Worm (Caenorhabditis elegans) whole organism, L2 larva: ENCODE data around the gene R04F11.3.
A peak's percentile ranks its signal among the peaks of the same experiment; 100 is the strongest.

Source experiments
- F13H6.1 ChIP-seq: sonication (generic microtip); optimal IDR thresholded peaks from 2 replicates; lab custom pipeline; 2016; ENCODE audit warnings: missing genetic modification characterization, missing compliant biosample characterization
- alr-1 ChIP-seq: fragments of 150-350 bp; optimal IDR thresholded peaks from 2 replicates; lab custom pipeline; 2014; ENCODE audit warnings: missing biosample characterization, missing genetic modification characterization
- aly-2 ChIP-seq: fragments of 150-350 bp; optimal IDR thresholded peaks from 2 replicates; lab custom pipeline; 2014; ENCODE audit warnings: missing biosample characterization, missing genetic modification characterization
- blmp-1 ChIP-seq: sonication (generic microtip); optimal IDR thresholded peaks from 2 replicates; lab custom pipeline; 2017; ENCODE audit warnings: missing genetic modification characterization, mild to moderate bottlenecking, missing compliant biosample characterization, antibody characterized with exemption, moderate library complexity; ENCODE audit not compliant: insufficient read depth
- ceh-16 ChIP-seq: fragments of 150-350 bp; optimal IDR thresholded peaks from 2 replicates; lab custom pipeline; 2014; ENCODE audit warnings: missing biosample characterization, missing genetic modification characterization
- ceh-82 ChIP-seq: fragments of 150-350 bp; optimal IDR thresholded peaks from 2 replicates; lab custom pipeline; 2014; ENCODE audit warnings: missing biosample characterization, missing genetic modification characterization
- crh-2 ChIP-seq: sonication (generic microtip); optimal IDR thresholded peaks from 2 replicates; lab custom pipeline; 2017; ENCODE audit warnings: missing biosample characterization, missing genetic modification characterization
- dmd-4 ChIP-seq: sonication (generic microtip); optimal IDR thresholded peaks from 2 replicates; lab custom pipeline; 2017; ENCODE audit warnings: missing biosample characterization, missing genetic modification characterization
- egl-27 ChIP-seq: sonication (generic microtip); optimal IDR thresholded peaks from 3 replicates; lab custom pipeline; 2017; ENCODE audit warnings: missing biosample characterization, missing genetic modification reagents, missing genetic modification characterization
- elt-1 ChIP-seq: fragments of 150-350 bp; optimal IDR thresholded peaks from 2 replicates; lab custom pipeline; 2014; ENCODE audit warnings: missing biosample characterization, missing genetic modification characterization
- elt-3 ChIP-seq: sonication (generic microtip); optimal IDR thresholded peaks from 2 replicates; lab custom pipeline; 2017; ENCODE audit warnings: missing biosample characterization, missing genetic modification characterization
- fos-1 ChIP-seq: fragments of 150-350 bp; optimal IDR thresholded peaks from 2 replicates; lab custom pipeline; 2014; ENCODE audit warnings: missing biosample characterization, missing genetic modification characterization
- gmeb-1 ChIP-seq: fragments of 150-350 bp; optimal IDR thresholded peaks from 2 replicates; lab custom pipeline; 2014; ENCODE audit warnings: missing biosample characterization, missing genetic modification characterization
- lin-13 ChIP-seq: fragments of 150-350 bp; optimal IDR thresholded peaks from 2 replicates; lab custom pipeline; 2014; ENCODE audit warnings: missing biosample characterization, missing genetic modification reagents, missing genetic modification characterization
- lin-39 ChIP-seq: fragments of 150-350 bp; optimal IDR thresholded peaks from 2 replicates; lab custom pipeline; 2014; ENCODE audit warnings: missing biosample characterization, missing genetic modification reagents, missing genetic modification characterization
- lsy-2 ChIP-seq, 2 experiments: fragments of 150-350 bp in 1 of 2; sonication (generic microtip) in 1 of 2; optimal IDR thresholded peaks; 2 replicates each; lab custom pipeline; 2014 to 2017; ENCODE audit warnings: missing biosample characterization in 2 of 2, missing genetic modification characterization in 2 of 2
- mab-5 ChIP-seq: fragments of 150-350 bp; optimal IDR thresholded peaks from 2 replicates; lab custom pipeline; 2014; ENCODE audit warnings: missing biosample characterization, missing genetic modification characterization
- nhr-10 ChIP-seq: sonication (generic microtip); optimal IDR thresholded peaks from 2 replicates; lab custom pipeline; 2017; ENCODE audit warnings: missing biosample characterization, missing genetic modification characterization
- nhr-12 ChIP-seq: fragments of 150-350 bp; optimal IDR thresholded peaks from 2 replicates; lab custom pipeline; 2014; ENCODE audit warnings: missing biosample characterization, missing genetic modification characterization
- nhr-129 ChIP-seq: fragments of 150-350 bp; optimal IDR thresholded peaks from 2 replicates; lab custom pipeline; 2014; ENCODE audit warnings: missing biosample characterization, missing genetic modification characterization
- nhr-21 ChIP-seq: fragments of 150-350 bp; optimal IDR thresholded peaks from 2 replicates; lab custom pipeline; 2014; ENCODE audit warnings: missing biosample characterization, missing genetic modification characterization
- nhr-237 ChIP-seq: fragments of 150-350 bp; optimal IDR thresholded peaks from 2 replicates; lab custom pipeline; 2014; ENCODE audit warnings: missing biosample characterization, missing genetic modification characterization
- nhr-25 ChIP-seq: fragments of 150-350 bp; sonication (generic microtip); optimal IDR thresholded peaks from 3 replicates; lab custom pipeline; 2014; ENCODE audit warnings: missing biosample characterization, missing genetic modification characterization
- nhr-77 ChIP-seq: fragments of 150-350 bp; optimal IDR thresholded peaks from 2 replicates; lab custom pipeline; 2014; ENCODE audit warnings: missing biosample characterization, missing genetic modification characterization
- sem-4 ChIP-seq: fragments of 150-350 bp; optimal IDR thresholded peaks from 2 replicates; lab custom pipeline; 2014; ENCODE audit warnings: missing biosample characterization, missing genetic modification reagents, missing genetic modification characterization
- skn-1 ChIP-seq: sonication (generic microtip); optimal IDR thresholded peaks from 2 replicates; lab custom pipeline; 2017; ENCODE audit warnings: missing biosample characterization, missing genetic modification characterization
- sma-3 ChIP-seq: sonication (generic microtip); optimal IDR thresholded peaks from 2 replicates; lab custom pipeline; 2016; ENCODE audit warnings: missing genetic modification reagents, missing genetic modification characterization, missing compliant biosample characterization
- sma-9 ChIP-seq, 2 experiments: fragments of 150-350 bp in 1 of 2; sonication (generic microtip) in 1 of 2; optimal IDR thresholded peaks; 2 replicates each; lab custom pipeline; 2014 to 2016; ENCODE audit warnings: missing genetic modification characterization in 2 of 2, mild to moderate bottlenecking in 1 of 2, missing biosample characterization in 1 of 2, missing compliant biosample characterization in 1 of 2, missing genetic modification reagents in 1 of 2, moderate library complexity in 1 of 2
- snpc-4 ChIP-seq: fragments of 150-350 bp; optimal IDR thresholded peaks from 2 replicates; lab custom pipeline; 2014; ENCODE audit warnings: missing biosample characterization, missing genetic modification characterization
- unc-55 ChIP-seq: fragments of 150-350 bp; sonication (generic microtip); optimal IDR thresholded peaks from 3 replicates; lab custom pipeline; 2014; ENCODE audit warnings: missing biosample characterization, missing genetic modification reagents, missing genetic modification characterization
- ztf-11 ChIP-seq: sonication (generic microtip); optimal IDR thresholded peaks from 2 replicates; lab custom pipeline; 2017; ENCODE audit warnings: missing biosample characterization, missing genetic modification characterization

Gene R04F11.3

DNA sequence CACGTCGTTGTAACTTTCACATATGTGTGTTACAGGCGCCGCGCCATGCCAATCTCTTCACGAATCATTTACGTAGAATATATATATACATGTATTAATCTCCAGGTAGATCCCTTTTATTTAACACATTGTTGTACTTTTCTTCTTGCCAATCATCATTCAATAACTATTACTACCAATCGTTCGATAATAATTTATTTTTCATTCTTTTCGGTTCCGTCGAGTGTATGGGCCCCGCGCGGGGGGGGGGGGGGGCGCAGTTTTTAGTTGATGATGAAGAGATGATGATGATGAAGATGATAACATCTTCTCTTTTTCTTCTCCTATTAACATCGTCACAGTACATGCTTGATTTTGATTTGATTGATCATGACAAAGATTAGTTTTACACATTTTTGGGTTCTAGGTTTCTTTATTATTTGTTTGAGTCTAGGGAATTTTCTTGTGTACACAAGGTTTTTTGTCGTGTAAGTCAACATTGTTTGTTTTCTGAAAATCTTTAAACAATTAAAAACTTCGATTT, 17.7 kb downstream of the R04F11.3 start:
- TF ChIP-seq nhr-12 (tag; lab: Kevin White, UChicago), result no peak
- TF ChIP-seq dmd-4 (tag; lab: Kevin White, UChicago), result no peak
- TF ChIP-seq nhr-25, result no peak
- TF ChIP-seq nhr-21, result no peak
- peak; percentile 40 for TF ChIP-seq sma-3 (GFP tag; lab: Kevin White, UChicago)
- no peak for TF ChIP-seq ztf-11 (tag; lab: Kevin White, UChicago)
- TF ChIP-seq sma-9 (GFP tag; optimal IDR thresholded peaks at IDR 0.05; lab: Kevin White, UChicago), result peak; percentile 66
- no peak for TF ChIP-seq sma-9 (tag; optimal IDR thresholded peaks at IDR 0.05; lab: Kevin White, UChicago)
- peak; percentile 20 for TF ChIP-seq blmp-1 (tag; lab: Kevin White, UChicago)
- TF ChIP-seq unc-55 (GFP tag; lab: Kevin White, UChicago), result no peak

- peak; percentile 84 for TF ChIP-seq sma-9 (GFP tag; optimal IDR thresholded peaks at IDR 0.05; lab: Kevin White, UChicago)
- no peak for TF ChIP-seq sma-9 (tag; optimal IDR thresholded peaks at IDR 0.05; lab: Kevin White, UChicago)
- TF ChIP-seq F13H6.1 (tag; lab: Kevin White, UChicago), result no peak
- peak; percentile 92 for TF ChIP-seq fos-1 (tag; lab: Kevin White, UChicago)
- TF ChIP-seq lin-13 (GFP tag; lab: Kevin White, UChicago), result no peak
- TF ChIP-seq sma-3 (GFP tag; lab: Kevin White, UChicago), result peak; percentile 12
- no peak for TF ChIP-seq elt-3 (tag; lab: Kevin White, UChicago)
- no peak for TF ChIP-seq dmd-4 (tag; lab: Kevin White, UChicago)
- no peak for TF ChIP-seq nhr-237
- TF ChIP-seq crh-2 (tag; lab: Kevin White, UChicago), result peak; percentile 51
- TF ChIP-seq aly-2 (tag; lab: Kevin White, UChicago), result no peak
These were observed 18.8 kb downstream of the R04F11.3 start for ce11 chrV:12298184-12298583.

DNA sequence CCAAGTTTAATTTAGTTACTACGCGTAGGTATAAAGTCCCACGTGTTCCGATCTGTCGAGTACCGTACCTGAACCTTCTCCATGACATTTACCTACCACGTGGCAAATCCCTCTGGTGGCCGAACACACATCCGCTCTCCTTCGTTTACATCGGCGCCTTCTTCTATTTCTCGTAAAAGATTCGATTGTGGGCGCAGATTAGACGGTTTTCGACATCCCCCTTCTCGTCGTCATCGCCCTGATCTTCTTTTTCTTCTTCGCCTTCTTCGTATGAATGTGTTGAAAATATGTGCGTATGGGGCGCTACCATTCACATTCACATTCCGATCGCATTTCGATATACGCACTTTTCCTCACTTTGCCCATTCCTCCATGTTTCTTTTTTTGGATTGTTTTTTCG, 20.2 kb downstream of the R04F11.3 start:
- no peak for TF ChIP-seq nhr-77
- TF ChIP-seq lsy-2 (tag; optimal IDR thresholded peaks at IDR 0.05; lab: Kevin White, UChicago), result peak in 1 of 2 experiments; percentile 25
- no peak for TF ChIP-seq nhr-129

DNA sequence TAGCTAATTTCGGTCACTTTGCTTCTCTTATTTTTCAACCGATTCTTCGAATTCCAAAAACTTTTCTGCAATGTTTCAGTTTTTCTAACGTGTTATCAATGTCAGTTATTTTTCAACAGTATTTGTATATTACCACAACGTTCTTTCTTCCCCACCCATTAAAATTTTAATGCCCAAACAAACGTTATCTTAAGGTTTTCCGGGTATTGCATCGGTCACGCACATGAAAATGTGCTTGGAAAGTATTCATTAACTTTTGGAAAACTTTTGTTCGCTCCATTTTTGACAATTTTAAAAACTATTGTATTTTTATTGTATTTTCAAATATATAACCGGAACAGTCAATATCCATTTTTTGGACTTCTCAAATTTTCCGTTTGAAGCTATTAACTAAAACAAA, 20.9 kb downstream of the R04F11.3 start:
- TF ChIP-seq ceh-82 (tag; lab: Kevin White, UChicago) (no peak), nhr-237 (no peak), ceh-16 (tag; lab: Kevin White, UChicago) (no peak), fos-1 (tag; lab: Kevin White, UChicago) (peak; percentile 3), gmeb-1 (peak; percentile 22)

DNA sequence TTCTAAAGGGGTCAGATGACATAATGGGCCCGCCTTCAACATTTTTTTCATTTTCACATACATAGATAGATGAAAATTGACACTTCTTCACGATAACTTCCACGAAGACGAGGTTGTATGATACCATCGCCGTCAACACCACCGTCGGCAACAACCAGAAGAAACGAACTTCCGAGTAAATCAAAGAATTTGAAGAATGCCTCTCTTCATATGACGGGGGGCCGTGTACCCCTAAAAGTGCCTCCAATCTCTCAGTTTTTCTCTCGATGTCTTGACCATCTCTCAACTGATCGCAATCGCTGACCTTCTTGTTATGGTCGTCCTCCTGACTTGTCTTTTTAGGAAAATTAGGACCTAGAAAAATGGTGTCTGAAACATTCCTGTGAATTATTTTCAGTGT, 21.5 kb downstream of the R04F11.3 start:
- TF ChIP-seq nhr-237, result no peak
- peak; percentile 72 for TF ChIP-seq sma-9 (GFP tag; optimal IDR thresholded peaks at IDR 0.05; lab: Kevin White, UChicago)
- no peak for TF ChIP-seq sma-9 (tag; optimal IDR thresholded peaks at IDR 0.05; lab: Kevin White, UChicago)
- TF ChIP-seq elt-1 (tag; lab: Kevin White, UChicago), result peak; percentile 73
- no peak for TF ChIP-seq unc-55 (GFP tag; lab: Kevin White, UChicago)
- TF ChIP-seq blmp-1 (tag; lab: Kevin White, UChicago), result peak; percentile 26
- peak; percentile 47 for TF ChIP-seq nhr-25
- peak; percentile 21 for TF ChIP-seq nhr-129
- TF ChIP-seq ztf-11 (tag; lab: Kevin White, UChicago), result no peak
- peak; percentile 16 for TF ChIP-seq crh-2 (tag; lab: Kevin White, UChicago)
- TF ChIP-seq, all 48 proteins: peak for 6

DNA sequence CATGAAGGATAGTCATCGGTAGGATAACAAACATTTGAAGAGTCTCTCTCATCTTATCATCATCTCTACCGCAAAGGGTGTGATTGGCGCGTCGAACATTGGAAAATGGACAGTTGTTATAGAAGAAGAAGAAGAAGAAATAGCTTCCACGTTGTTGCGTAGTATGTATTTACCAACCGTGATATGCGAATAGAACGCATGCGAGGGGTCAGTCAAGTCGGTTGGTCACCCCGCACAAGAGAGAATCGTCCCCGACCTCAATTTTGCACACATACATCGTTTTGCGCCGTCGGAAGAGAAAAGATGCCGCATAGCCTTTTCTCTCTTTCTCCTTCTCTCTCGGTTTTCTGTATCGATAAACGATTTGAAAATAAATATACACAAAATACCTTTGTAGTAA, 22.0 kb downstream of the R04F11.3 start:
- TF ChIP-seq sma-9 (GFP tag; optimal IDR thresholded peaks at IDR 0.05; lab: Kevin White, UChicago) (peak; percentile 19), sma-9 (tag; optimal IDR thresholded peaks at IDR 0.05; lab: Kevin White, UChicago) (no peak), lin-39 (no peak), sem-4 (peak; percentile 14), nhr-21 (peak; percentile 75)

DNA sequence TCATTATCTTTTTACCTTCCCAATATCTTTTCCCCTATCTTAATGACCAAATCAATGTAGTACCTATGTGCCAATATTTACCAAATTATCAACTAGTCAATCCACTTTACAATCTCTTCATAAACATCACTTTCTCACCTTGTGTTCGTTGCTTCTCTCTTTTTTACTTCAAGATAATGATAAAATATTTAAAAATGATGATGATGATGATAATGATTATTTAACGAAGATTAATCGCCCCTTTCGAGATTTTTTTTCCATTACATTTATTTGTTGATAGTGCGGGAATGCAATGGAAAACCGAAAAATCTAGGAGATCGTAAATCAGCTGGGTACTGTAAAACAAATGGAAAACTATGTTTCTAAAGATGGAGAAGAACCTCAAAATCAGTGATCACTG, 22.9 kb downstream of the R04F11.3 start:
- TF ChIP-seq snpc-4 (tag; lab: Kevin White, UChicago), result no peak
- TF ChIP-seq skn-1, result no peak
- TF ChIP-seq egl-27 (tag; lab: Kevin White, UChicago), result peak; percentile 22
- peak; percentile 28 for TF ChIP-seq nhr-25
- TF ChIP-seq mab-5 (tag; lab: Kevin White, UChicago), result peak; percentile 12
- peak; percentile 61 for TF ChIP-seq sma-3 (GFP tag; lab: Kevin White, UChicago)
- no peak for TF ChIP-seq alr-1
- TF ChIP-seq nhr-10, result no peak
- TF ChIP-seq, all 48 proteins: peak for 4
